Worm (Caenorhabditis elegans) whole organism, L1 larva: Measurements from ENCODE around the gene T27A8.2.

ENCODE experiments used
- efl-1 ChIP-seq, 4 experiments: fragments of 150-350 bp; optimal IDR thresholded peaks in 3 of 4; peaks in 1 of 4; 1 replicate in 1 of 4; 2 replicates in 3 of 4; lab custom pipeline; 2014; ENCODE audit warnings: missing biosample characterization in 2 of 4, missing genetic modification characterization in 2 of 4, missing genetic modification reagents in 2 of 4
- irx-1 ChIP-seq: sonication (generic microtip); optimal IDR thresholded peaks from 2 replicates; lab custom pipeline; 2016; ENCODE audit warnings: missing genetic modification characterization, missing compliant biosample characterization
- nhr-11 ChIP-seq: fragments of 150-350 bp; optimal IDR thresholded peaks from 2 replicates; lab custom pipeline; 2014; ENCODE audit warnings: missing biosample characterization, missing genetic modification characterization
- nhr-19 ChIP-seq: fragments of 200-800 bp; sonication (Bioruptor generic); conservative IDR thresholded peaks from 2 replicates; pipeline ENCODE4 v1.3.6; 2022; ENCODE audit warnings: missing genetic modification characterization, missing compliant biosample characterization
- pqm-1 ChIP-seq: sonication (generic microtip); optimal IDR thresholded peaks from 3 replicates; lab custom pipeline; 2017; ENCODE audit warnings: missing biosample characterization, missing genetic modification characterization
- snpc-4 ChIP-seq: fragments of 150-350 bp; optimal IDR thresholded peaks from 2 replicates; lab custom pipeline; 2014; ENCODE audit warnings: missing biosample characterization, missing genetic modification characterization
- sup-37 ChIP-seq: fragments of 200-800 bp; sonication (Bioruptor generic); optimal IDR thresholded peaks from 2 replicates; lab custom pipeline; 2018; ENCODE audit warnings: mild to moderate bottlenecking, missing genetic modification characterization, missing compliant biosample characterization
- ztf-4 ChIP-seq: fragments of 150-350 bp; optimal IDR thresholded peaks from 2 replicates; lab custom pipeline; 2014; ENCODE audit warnings: missing biosample characterization, missing genetic modification characterization

- no peak for TF ChIP-seq pqm-1 (tag; lab: Kevin White, UChicago)
- TF ChIP-seq nhr-19 = no peak
- no peak for TF ChIP-seq nhr-11 (tag; lab: Kevin White, UChicago)
- TF ChIP-seq snpc-4 (tag; lab: Kevin White, UChicago) = no peak
- no peak for TF ChIP-seq ztf-4 (tag; lab: Kevin White, UChicago)
- TF ChIP-seq efl-1 (optimal IDR thresholded peaks at IDR 0.05; lab: Kevin White, UChicago) = no peak
- no peak for TF ChIP-seq efl-1 (GFP tag; optimal IDR thresholded peaks at IDR 0.05 in 1 of 2; lab: Kevin White, UChicago)
- TF ChIP-seq irx-1 = no peak
- no peak for TF ChIP-seq sup-37 (GFP tag; lab: Kevin White, UChicago)
Observed at ce11 chrX:16016796-16017195, 41.9 kb downstream of the T27A8.2 start, which contains the start of the genes VB0395L.1 and nhx-1.
